Fruit fly (Drosophila melanogaster) whole organism, wandering third instar larva: ENCODE data around the gene atk.

ENCODE experiments used
- N ChIP-seq: fragments of >200 bp; optimal IDR thresholded peaks from 2 replicates; lab custom pipeline; 2018; ENCODE audit warnings: missing biosample characterization, missing external identifiers, missing genetic modification characterization
- Vsx2 ChIP-seq: fragments of 200-300, 225-300 bp; sonication (Bioruptor generic); optimal IDR thresholded peaks from 2 replicates; lab custom pipeline; 2018; ENCODE audit warnings: missing biosample characterization, missing genetic modification characterization; ENCODE audit not compliant: partially characterized antibody
- brk ChIP-seq: fragments of 200-800 bp; sonication (Bioruptor generic); optimal IDR thresholded peaks from 2 replicates; lab custom pipeline; 2016; ENCODE audit warnings: missing biosample characterization, mild to moderate bottlenecking, missing genetic modification characterization
- dl ChIP-seq, 2 experiments: fragments of 175-275, 200-275 bp in 1 of 2; fragments of 200-275 bp in 1 of 2; sonication (Bioruptor generic); optimal IDR thresholded peaks; lab custom pipeline; 2018; ENCODE audit warnings: mild to moderate bottlenecking in 2 of 2, missing biosample characterization in 2 of 2, missing genetic modification characterization in 2 of 2, moderate library complexity in 2 of 2; ENCODE audit not compliant: partially characterized antibody in 2 of 2, insufficient read depth in 1 of 2
- h ChIP-seq: fragments of 200-800 bp; sonication (Bioruptor generic); optimal IDR thresholded peaks from 3 replicates; lab custom pipeline; 2016; ENCODE audit warnings: missing biosample characterization, mild to moderate bottlenecking, missing genetic modification characterization
- lola ChIP-seq: fragments of >200 bp; optimal IDR thresholded peaks from 2 replicates; lab custom pipeline; 2017; ENCODE audit warnings: missing biosample characterization, missing genetic modification characterization
- pan ChIP-seq: fragments of >200 bp; optimal IDR thresholded peaks from 2 replicates; lab custom pipeline; 2017
- sv ChIP-seq: fragments of 200-800 bp; sonication (Bioruptor generic); optimal IDR thresholded peaks from 3 replicates; lab custom pipeline; 2016; ENCODE audit warnings: missing biosample characterization, missing genetic modification characterization
- woc ChIP-seq: sonication (Bioruptor generic); optimal IDR thresholded peaks from 2 replicates; lab custom pipeline; 2016; ENCODE audit warnings: missing biosample characterization, mild to moderate bottlenecking, missing genetic modification characterization

dm6 chr3L:20446030-20446429, 18.6 kb downstream of the atk start:
- TF ChIP-seq sv (GFP tag; lab: Kevin White, UChicago) (no peak), lola (GFP tag; lab: Kevin White, UChicago) (no peak), woc (GFP tag; lab: Kevin White, UChicago) (no peak), brk (GFP tag; lab: Kevin White, UChicago) (no peak), h (GFP tag; lab: Kevin White, UChicago) (no peak), Vsx2 (GFP tag; lab: Kevin White, UChicago) (no peak), dl (GFP tag; optimal IDR thresholded peaks at IDR 0.05; lab: Kevin White, UChicago; ENCODE audit: insufficient read depth in 1 of 2, partially characterized antibody in 2 of 2) (no peak), N (no peak), pan (lab: Kevin White, UChicago) (no peak)
